Fruit fly (Drosophila melanogaster) whole organism, pupa: Measurements from ENCODE around the gene CG8149.

Experiments
- CG10348 ChIP-seq: fragments of 200-800 bp; sonication (Bioruptor generic); IDR thresholded peaks from 2 replicates; pipeline ENCODE4 v1.3.6; 2022; ENCODE audit warnings: missing biosample characterization, missing genetic modification characterization
- CG12605 ChIP-seq: fragments of 200-800 bp; sonication (Bioruptor generic); IDR thresholded peaks from 2 replicates; pipeline ENCODE4 v1.3.6; 2022; ENCODE audit warnings: missing biosample characterization, missing genetic modification characterization
- CG14655 ChIP-seq: fragments of 200-800 bp; sonication (Bioruptor generic); optimal IDR thresholded peaks from 3 replicates; lab custom pipeline; 2017; ENCODE audit warnings: mild to moderate bottlenecking, missing biosample characterization, missing genetic modification reagents, missing genetic modification characterization
- CG15710 ChIP-seq: fragments of 200-800 bp; sonication (Bioruptor generic); optimal IDR thresholded peaks from 2 replicates; lab custom pipeline; 2018; ENCODE audit warnings: missing biosample characterization, mild to moderate bottlenecking, missing genetic modification characterization, moderate library complexity
- CG17806 ChIP-seq: fragments of 200-800 bp; sonication (Bioruptor generic); optimal IDR thresholded peaks from 2 replicates; lab custom pipeline; 2018; ENCODE audit warnings: missing biosample characterization, mild to moderate bottlenecking, missing genetic modification characterization, moderate library complexity
- CG32121 ChIP-seq: fragments of 200-800 bp; sonication (Bioruptor generic); IDR thresholded peaks from 2 replicates; pipeline ENCODE4 v1.3.6; 2022; ENCODE audit warnings: missing biosample characterization, missing genetic modification characterization
- CG34367 ChIP-seq: fragments of 200-800 bp; sonication (Bioruptor generic); optimal IDR thresholded peaks from 2 replicates; lab custom pipeline; 2018; ENCODE audit warnings: missing biosample characterization, mild to moderate bottlenecking, missing genetic modification characterization
- CG4496 ChIP-seq: fragments of 200-800 bp; sonication (Bioruptor generic); IDR thresholded peaks from 3 replicates; pipeline ENCODE4 v1.3.6; 2022; ENCODE audit warnings: missing biosample characterization, missing genetic modification characterization
- CG8159 ChIP-seq: fragments of 200-800 bp; sonication (Bioruptor generic); optimal IDR thresholded peaks from 3 replicates; lab custom pipeline; 2018; ENCODE audit warnings: missing biosample characterization, mild to moderate bottlenecking, missing genetic modification characterization, moderate library complexity
- CG8301 ChIP-seq: fragments of 200-800 bp; sonication (Bioruptor generic); optimal IDR thresholded peaks from 2 replicates; lab custom pipeline; 2018; ENCODE audit warnings: missing biosample characterization, mild to moderate bottlenecking, missing genetic modification characterization
- D1 ChIP-seq: fragments of 200-800 bp; sonication (Bioruptor generic); optimal IDR thresholded peaks from 2 replicates; lab custom pipeline; 2018; ENCODE audit warnings: missing biosample characterization, mild to moderate bottlenecking, missing genetic modification characterization, moderate library complexity
- EcR ChIP-seq: fragments of 200-800 bp; sonication (Bioruptor generic); optimal IDR thresholded peaks from 3 replicates; lab custom pipeline; 2019; ENCODE audit warnings: missing biosample characterization, missing genetic modification characterization, mild to moderate bottlenecking, moderate library complexity, missing genetic modification reagents
- Ets98B ChIP-seq: fragments of 200-800 bp; sonication (Bioruptor generic); IDR thresholded peaks from 2 replicates; pipeline ENCODE4 v1.3.6; 2022; ENCODE audit warnings: missing biosample characterization, missing genetic modification characterization
- Pif1A ChIP-seq: fragments of 200-800 bp; sonication (Bioruptor generic); optimal IDR thresholded peaks from 3 replicates; lab custom pipeline; 2016; ENCODE audit warnings: missing biosample characterization, missing genetic modification characterization
- Pif1B ChIP-seq: fragments of 200-800 bp; sonication (Bioruptor generic); optimal IDR thresholded peaks from 3 replicates; lab custom pipeline; 2016; ENCODE audit warnings: missing biosample characterization, missing genetic modification characterization
- Snoo ChIP-seq: fragments of 200-800 bp; sonication (Bioruptor generic); optimal IDR thresholded peaks from 3 replicates; lab custom pipeline; 2017; ENCODE audit warnings: missing biosample characterization, mild to moderate bottlenecking, missing genetic modification characterization, inconsistent platforms
- fd96Ca ChIP-seq: fragments of 200-800 bp; sonication (Bioruptor generic); IDR thresholded peaks from 3 replicates; pipeline ENCODE4 v1.3.6; 2022; ENCODE audit warnings: missing biosample characterization, missing genetic modification characterization
- gl ChIP-seq: fragments of 200-800 bp; sonication (Bioruptor generic); optimal IDR thresholded peaks from 2 replicates; lab custom pipeline; 2018; ENCODE audit warnings: missing biosample characterization, mild to moderate bottlenecking, missing genetic modification characterization
- rn ChIP-seq: fragments of 200-800 bp; sonication (Bioruptor generic); IDR thresholded peaks from 2 replicates; pipeline ENCODE4 v1.3.6; 2022; ENCODE audit warnings: missing biosample characterization, missing genetic modification characterization

Gene CG8149

dm6 chr3R:9496748-9497147, 7.7 kb upstream of the CG8149 start:
- TF ChIP-seq Ets98B (GFP tag; lab: Robert Waterston, UW), result peak; percentile 50
- TF ChIP-seq rn (GFP tag; lab: Robert Waterston, UW), result no peak
- TF ChIP-seq CG4496 (GFP tag; lab: Robert Waterston, UW), result 0 out of 3 replicates have a peak, but pooled peaks have one; percentile 8
- TF ChIP-seq Snoo (tag; lab: Kevin White, UChicago), result peak; percentile 48
- TF ChIP-seq CG15710 (tag; lab: Kevin White, UChicago), result peak; percentile 18
- TF ChIP-seq, all 21 proteins: peak for 4

dm6 chr3R:9499238-9499637, 5.2 kb upstream of the CG8149 start:
- TF ChIP-seq CG15710 (tag; lab: Kevin White, UChicago) (no peak), EcR (no peak), CG14655 (GFP tag; lab: Kevin White, UChicago) (no peak), CG10348 (GFP tag; lab: Robert Waterston, UW) (no peak), Pif1A (GFP tag; lab: Kevin White, UChicago) (no peak)

dm6 chr3R:9500193-9501051, 4.0 kb upstream of the CG8149 start:
- TF ChIP-seq CG32121 (no peak), CG4496 (GFP tag; lab: Robert Waterston, UW) (0 out of 3 replicates have a peak, but pooled peaks have one; percentile 12), CG34367 (tag; lab: Kevin White, UChicago) (no peak), EcR (peak; percentile 91)

dm6 chr3R:9501489-9502415, 2.7 kb upstream of the CG8149 start:
- TF ChIP-seq CG14655 (GFP tag; lab: Kevin White, UChicago) (no peak), Snoo (tag; lab: Kevin White, UChicago) (no peak), CG4496 (GFP tag; lab: Robert Waterston, UW) (no peak), CG15710 (tag; lab: Kevin White, UChicago) (no peak), Ets98B (GFP tag; lab: Robert Waterston, UW) (no peak), CG34367 (tag; lab: Kevin White, UChicago) (no peak), CG8301 (tag; lab: Kevin White, UChicago) (no peak), fd96Ca (GFP tag; lab: Robert Waterston, UW) (no peak), CG8159 (tag; lab: Kevin White, UChicago) (no peak), rn (GFP tag; lab: Robert Waterston, UW) (no peak), gl (tag; lab: Kevin White, UChicago) (no peak), Pif1B (GFP tag; lab: Kevin White, UChicago) (no peak)
- TF ChIP-seq, all 21 proteins: peak for 0

dm6 chr3R:9502416-9502763, 2.1 kb upstream of the CG8149 start, which contains the start of gene RhoL:
Gene RhoL (minus strand): TSS chr3R:9502581.
- TF ChIP-seq Pif1B (GFP tag; lab: Kevin White, UChicago) (peak; percentile 27), CG12605 (GFP tag; lab: Robert Waterston, UW) (peak; percentile 83), D1 (no peak), EcR (peak; percentile 65), CG10348 (GFP tag; lab: Robert Waterston, UW) (no peak), Pif1A (GFP tag; lab: Kevin White, UChicago) (no peak), CG8301 (tag; lab: Kevin White, UChicago) (no peak), CG15710 (tag; lab: Kevin White, UChicago) (peak; percentile 2), CG8159 (tag; lab: Kevin White, UChicago) (no peak), Snoo (tag; lab: Kevin White, UChicago) (no peak), CG4496 (GFP tag; lab: Robert Waterston, UW) (peak; percentile 69), fd96Ca (GFP tag; lab: Robert Waterston, UW) (no peak), CG34367 (tag; lab: Kevin White, UChicago) (peak; percentile 2), CG32121 (peak; percentile 44), CG17806 (no peak), CG14655 (GFP tag; lab: Kevin White, UChicago) (no peak), gl (tag; lab: Kevin White, UChicago) (no peak), Ets98B (GFP tag; lab: Robert Waterston, UW) (peak; percentile 73; the same call in 1 of the 2 replicates)

dm6 chr3R:9503329-9504088, 947 bp upstream of the CG8149 start:
- TF ChIP-seq CG32121 (no peak), Ets98B (GFP tag; lab: Robert Waterston, UW) (no peak), CG4496 (GFP tag; lab: Robert Waterston, UW) (0 out of 3 replicates have a peak, but pooled peaks have one; percentile 8), CG17806 (no peak), EcR (peak; percentile 35)
- TF ChIP-seq, all 21 proteins: peak for 2
